Worm (Caenorhabditis elegans) whole organism, young adult: Measurements from ENCODE around the gene R08C7.1.

ENCODE experiments used
- B0035.1 ChIP-seq: sonication (generic microtip); optimal IDR thresholded peaks from 2 replicates; lab custom pipeline; 2016; ENCODE audit warnings: missing genetic modification characterization, mild to moderate bottlenecking, missing compliant biosample characterization, missing genotype, missing genetic modification reagents
- B0261.1 ChIP-seq: sonication (generic microtip); optimal IDR thresholded peaks from 2 replicates; lab custom pipeline; 2016; ENCODE audit warnings: mild to moderate bottlenecking, missing genetic modification characterization, moderate library complexity, missing compliant biosample characterization
- D2030.7 ChIP-seq: fragments of 200-800 bp; sonication (Bioruptor generic); IDR thresholded peaks from 2 replicates; pipeline ENCODE4 v1.3.6; 2022; ENCODE audit warnings: missing genetic modification reagents, missing genetic modification characterization, missing compliant biosample characterization
- F33H1.4 ChIP-seq: fragments of 200-800 bp; sonication (Bioruptor generic); IDR thresholded peaks from 2 replicates; pipeline ENCODE4 v1.3.6; 2022; ENCODE audit warnings: missing genetic modification reagents, missing genetic modification characterization, missing compliant biosample characterization
- F37B4.10 ChIP-seq: fragments of 200-800 bp; sonication (Bioruptor generic); IDR thresholded peaks from 2 replicates; pipeline ENCODE4 v1.3.6; 2022; ENCODE audit warnings: missing genetic modification characterization, missing compliant biosample characterization
- F57A8.1 ChIP-seq: fragments of 200-800 bp; sonication (Bioruptor generic); optimal IDR thresholded peaks from 2 replicates; lab custom pipeline; 2018; ENCODE audit warnings: mild to moderate bottlenecking, missing genetic modification characterization, moderate library complexity, missing compliant biosample characterization
- F57C9.4 ChIP-seq: sonication (generic microtip); optimal IDR thresholded peaks from 2 replicates; lab custom pipeline; 2017; ENCODE audit warnings: mild to moderate bottlenecking, missing genetic modification characterization, missing compliant biosample characterization
- K11D2.4 ChIP-seq: fragments of 200-800 bp; sonication (Bioruptor generic); IDR thresholded peaks from 2 replicates; pipeline ENCODE4 v1.3.6; 2022; ENCODE audit warnings: missing genetic modification reagents, missing genetic modification characterization, missing compliant biosample characterization
- Y53F4B.3 ChIP-seq: fragments of 200-800 bp; sonication (Bioruptor generic); IDR thresholded peaks from 2 replicates; pipeline ENCODE4 v1.3.6; 2022; ENCODE audit warnings: missing genetic modification reagents, missing genetic modification characterization, missing compliant biosample characterization
- Y53G8AR.9 ChIP-seq: fragments of 200-800 bp; sonication (Bioruptor generic); conservative IDR thresholded peaks from 2 replicates; pipeline ENCODE4 v1.3.6; 2022; ENCODE audit warnings: missing genetic modification reagents, missing genetic modification characterization, missing compliant biosample characterization
- Y79H2A.3 ChIP-seq: fragments of 200-800 bp; sonication (Bioruptor generic); conservative IDR thresholded peaks from 2 replicates; pipeline ENCODE4 v1.3.6; 2022; ENCODE audit warnings: missing genetic modification reagents, missing genetic modification characterization, missing compliant biosample characterization
- ZK185.1 ChIP-seq: sonication (generic microtip); optimal IDR thresholded peaks from 2 replicates; lab custom pipeline; 2016; ENCODE audit warnings: mild to moderate bottlenecking, missing genetic modification characterization, missing compliant biosample characterization; ENCODE audit not compliant: poor library complexity, severe bottlenecking
- akir-1 ChIP-seq: fragments of 200-800 bp; sonication (Bioruptor generic); optimal IDR thresholded peaks from 2 replicates; lab custom pipeline; 2018; ENCODE audit warnings: mild to moderate bottlenecking, missing genetic modification characterization, moderate library complexity, missing compliant biosample characterization
- ama-1 ChIP-seq, 3 experiments: fragments of 150-350 bp in 1 of 3; sonication (generic microtip) in 2 of 3; optimal IDR thresholded peaks; 2 replicates each; lab custom pipeline; 2014 to 2018; ENCODE audit warnings: missing biosample characterization in 2 of 3, missing genetic modification characterization in 2 of 3, missing genetic modification reagents in 2 of 3
- atf-7 ChIP-seq: sonication (generic microtip); optimal IDR thresholded peaks from 2 replicates; lab custom pipeline; 2017; ENCODE audit warnings: mild to moderate bottlenecking, missing genetic modification characterization, missing compliant biosample characterization
- attf-3 ChIP-seq: fragments of 200-800 bp; sonication (Bioruptor generic); conservative IDR thresholded peaks from 2 replicates; pipeline ENCODE4 v1.3.6; 2022; ENCODE audit warnings: missing genetic modification reagents, missing genetic modification characterization, missing compliant biosample characterization
- attf-5 ChIP-seq: fragments of 200-800 bp; sonication (Bioruptor generic); optimal IDR thresholded peaks from 2 replicates; lab custom pipeline; 2018; ENCODE audit warnings: mild to moderate bottlenecking, missing genetic modification characterization, missing compliant biosample characterization
- bed-1 ChIP-seq: fragments of 200-800 bp; sonication (Bioruptor generic); IDR thresholded peaks from 2 replicates; pipeline ENCODE4 v1.3.6; 2022; ENCODE audit warnings: missing genetic modification reagents, missing genetic modification characterization, missing compliant biosample characterization
- cebp-1 ChIP-seq, 2 experiments: fragments of 200-800 bp in 1 of 2; sonication (Bioruptor generic) in 1 of 2; sonication (generic microtip) in 1 of 2; IDR thresholded peaks in 1 of 2; optimal IDR thresholded peaks in 1 of 2; 2 replicates each; pipeline versions ENCODE4 v1.3.6 to Lab custom; 2017 to 2022; ENCODE audit warnings: missing compliant biosample characterization in 2 of 2, missing genetic modification characterization in 2 of 2, mild to moderate bottlenecking in 1 of 2, missing genetic modification reagents in 1 of 2, moderate library complexity in 1 of 2
- ceh-100 ChIP-seq: fragments of 200-800 bp; sonication (Bioruptor generic); IDR thresholded peaks from 2 replicates; pipeline ENCODE4 v1.3.6; 2022; ENCODE audit warnings: missing genetic modification reagents, missing genetic modification characterization, missing compliant biosample characterization
- ceh-27 ChIP-seq: fragments of 200-800 bp; sonication (Bioruptor generic); optimal IDR thresholded peaks from 2 replicates; lab custom pipeline; 2018; ENCODE audit warnings: mild to moderate bottlenecking, missing genetic modification characterization, moderate library complexity, missing compliant biosample characterization
- dox-1 ChIP-seq: fragments of 200-800 bp; sonication (Bioruptor generic); IDR thresholded peaks from 2 replicates; pipeline ENCODE4 v1.3.6; 2022; ENCODE audit warnings: missing genetic modification reagents, missing genetic modification characterization, missing compliant biosample characterization
- ekl-4 ChIP-seq: fragments of 200-800 bp; sonication (Bioruptor generic); IDR thresholded peaks from 2 replicates; pipeline ENCODE4 v1.3.6; 2022; ENCODE audit warnings: missing genetic modification reagents, missing genetic modification characterization, missing compliant biosample characterization
- ets-4 ChIP-seq: fragments of 200-800 bp; sonication (Bioruptor generic); optimal IDR thresholded peaks from 2 replicates; lab custom pipeline; 2018; ENCODE audit warnings: mild to moderate bottlenecking, missing genetic modification characterization, missing compliant biosample characterization
- fkh-3 ChIP-seq: sonication (generic microtip); optimal IDR thresholded peaks from 2 replicates; lab custom pipeline; 2016; ENCODE audit warnings: mild to moderate bottlenecking, missing genetic modification characterization, missing compliant biosample characterization
- hmg-1.2 ChIP-seq: fragments of 200-800 bp; sonication (Bioruptor generic); IDR thresholded peaks from 2 replicates; pipeline ENCODE4 v1.3.6; 2022; ENCODE audit warnings: missing genetic modification reagents, missing genetic modification characterization, missing compliant biosample characterization
- let-526 ChIP-seq: fragments of 200-800 bp; sonication (Bioruptor generic); IDR thresholded peaks from 2 replicates; pipeline ENCODE4 v1.3.6; 2022; ENCODE audit warnings: missing genetic modification reagents, missing genetic modification characterization, missing compliant biosample characterization
- lin-35 ChIP-seq, 3 experiments: fragments of 150-350 bp in 2 of 3; sonication (generic microtip) in 1 of 3; optimal IDR thresholded peaks; 2 replicates each; lab custom pipeline; 2014 to 2018; ENCODE audit warnings: missing biosample characterization in 3 of 3, missing genetic modification characterization in 3 of 3, missing genetic modification reagents in 3 of 3
- lsy-27 ChIP-seq: sonication (generic microtip); optimal IDR thresholded peaks from 2 replicates; lab custom pipeline; 2017; ENCODE audit warnings: missing genetic modification characterization, mild to moderate bottlenecking, missing compliant biosample characterization, antibody characterized with exemption, missing genotype, borderline replicate concordance; ENCODE audit not compliant: insufficient read depth
- madf-10 ChIP-seq: sonication (generic microtip); optimal IDR thresholded peaks from 2 replicates; lab custom pipeline; 2016; ENCODE audit warnings: mild to moderate bottlenecking, missing genetic modification characterization, missing compliant biosample characterization
- madf-6 ChIP-seq: fragments of 200-800 bp; sonication (Bioruptor generic); IDR thresholded peaks from 2 replicates; pipeline ENCODE4 v1.3.6; 2022; ENCODE audit warnings: missing genetic modification reagents, missing genetic modification characterization, missing compliant biosample characterization
- madf-8 ChIP-seq: fragments of 200-800 bp; sonication (Bioruptor generic); conservative IDR thresholded peaks from 2 replicates; pipeline ENCODE4 v1.3.6; 2022; ENCODE audit warnings: missing genetic modification reagents, missing genetic modification characterization, missing compliant biosample characterization
- mcd-1 ChIP-seq: fragments of 200-800 bp; sonication (Bioruptor generic); IDR thresholded peaks from 2 replicates; pipeline ENCODE4 v1.3.6; 2022; ENCODE audit warnings: missing genetic modification reagents, missing genetic modification characterization, missing compliant biosample characterization
- mxl-1 ChIP-seq: sonication (generic microtip); optimal IDR thresholded peaks from 2 replicates; lab custom pipeline; 2016; ENCODE audit warnings: missing genetic modification characterization, missing compliant biosample characterization
- nfyb-1 ChIP-seq: fragments of 200-800 bp; sonication (Bioruptor generic); IDR thresholded peaks from 2 replicates; pipeline ENCODE4 v1.3.6; 2022; ENCODE audit warnings: missing genetic modification reagents, missing genetic modification characterization, missing compliant biosample characterization
- nhr-80 ChIP-seq: sonication (generic microtip); optimal IDR thresholded peaks from 2 replicates; lab custom pipeline; 2016; ENCODE audit warnings: missing genetic modification characterization, missing compliant biosample characterization
- pha-4 ChIP-seq: fragments of 150-350 bp; sonication (generic microtip); optimal IDR thresholded peaks from 2 replicates; lab custom pipeline; 2014; ENCODE audit warnings: missing biosample characterization, missing genetic modification reagents, missing genetic modification characterization
- repo-1 ChIP-seq: sonication (generic microtip); optimal IDR thresholded peaks from 2 replicates; lab custom pipeline; 2017; ENCODE audit warnings: mild to moderate bottlenecking, missing genetic modification characterization, missing compliant biosample characterization
- rpc-1 ChIP-seq, 2 experiments: fragments of 150-350 bp in 1 of 2; sonication (generic microtip) in 1 of 2; optimal IDR thresholded peaks; 2 replicates each; lab custom pipeline; 2014 to 2018; ENCODE audit warnings: missing biosample characterization in 1 of 2, missing genetic modification characterization in 1 of 2, missing genetic modification reagents in 1 of 2, missing genotype in 1 of 2
- snpc-1.3 ChIP-seq: sonication (generic microtip); optimal IDR thresholded peaks from 2 replicates; lab custom pipeline; 2017; ENCODE audit warnings: missing genetic modification characterization, mild to moderate bottlenecking, missing compliant biosample characterization, antibody characterized with exemption, moderate library complexity, missing genotype, missing genetic modification reagents; ENCODE audit not compliant: insufficient read depth
- tlf-1 ChIP-seq: fragments of 200-800 bp; sonication (Bioruptor generic); optimal IDR thresholded peaks from 2 replicates; lab custom pipeline; 2018; ENCODE audit warnings: mild to moderate bottlenecking, missing genetic modification characterization, missing compliant biosample characterization
- unc-130 ChIP-seq: sonication (generic microtip); optimal IDR thresholded peaks from 2 replicates; lab custom pipeline; 2016; ENCODE audit warnings: missing genetic modification reagents, missing genetic modification characterization, missing compliant biosample characterization
- xnd-1 ChIP-seq: sonication (generic microtip); optimal IDR thresholded peaks from 2 replicates; lab custom pipeline; 2016; ENCODE audit warnings: missing genotype, missing genetic modification reagents, missing genetic modification characterization, missing compliant biosample characterization
- ztf-18 ChIP-seq: sonication (generic microtip); optimal IDR thresholded peaks from 2 replicates; lab custom pipeline; 2016; ENCODE audit warnings: missing genotype, mild to moderate bottlenecking, missing genetic modification characterization, missing compliant biosample characterization
- ztf-22 ChIP-seq: fragments of 200-800 bp; sonication (Bioruptor generic); optimal IDR thresholded peaks from 2 replicates; lab custom pipeline; 2018; ENCODE audit warnings: mild to moderate bottlenecking, missing genetic modification characterization, moderate library complexity, missing compliant biosample characterization
- ztf-25 ChIP-seq: fragments of 200-800 bp; sonication (Bioruptor generic); IDR thresholded peaks from 2 replicates; pipeline ENCODE4 v1.3.6; 2022; ENCODE audit warnings: missing genetic modification reagents, missing genetic modification characterization, missing compliant biosample characterization
- ztf-26 ChIP-seq: sonication (generic microtip); optimal IDR thresholded peaks from 2 replicates; lab custom pipeline; 2017; ENCODE audit warnings: missing genetic modification characterization, missing compliant biosample characterization
- ztf-3 ChIP-seq: fragments of 200-800 bp; sonication (Bioruptor generic); optimal IDR thresholded peaks from 2 replicates; lab custom pipeline; 2018; ENCODE audit warnings: mild to moderate bottlenecking, missing genetic modification characterization, missing compliant biosample characterization

The R08C7.1 gene

DNA sequence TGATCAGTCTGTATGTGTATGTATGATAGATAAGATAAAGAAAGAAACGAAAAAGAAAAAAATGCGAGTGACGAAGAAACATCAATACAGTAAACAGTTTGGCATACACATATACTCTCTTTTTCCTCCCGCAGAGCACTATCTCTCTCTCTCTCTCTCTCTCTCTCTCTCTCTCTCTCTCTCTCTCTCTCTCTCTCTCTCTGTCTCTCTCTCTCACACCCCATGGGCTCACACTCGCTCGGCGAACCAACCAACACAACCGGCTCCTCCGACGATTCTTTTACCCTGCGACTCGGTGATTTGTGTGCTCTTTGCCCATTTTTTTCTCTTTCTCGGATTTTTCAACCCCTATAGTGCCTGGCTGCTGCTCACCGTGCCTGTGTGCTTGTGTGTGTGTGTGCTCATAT is 44.6 kb upstream of the R08C7.1 start (continued):
- no peak for TF ChIP-seq fkh-3 (tag; lab: Kevin White, UChicago)
- TF ChIP-seq F57C9.4 (tag; lab: Kevin White, UChicago), result no peak
- TF ChIP-seq hmg-1.2 (GFP tag; lab: Robert Waterston, UW), result peak; percentile 63
- TF ChIP-seq ztf-3, result no peak
- peak; percentile 61 for TF ChIP-seq ZK185.1 (tag; lab: Kevin White, UChicago)
- TF ChIP-seq attf-5 (GFP tag; lab: Kevin White, UChicago), result peak; percentile 13
- no peak for TF ChIP-seq ama-1 (optimal IDR thresholded peaks at IDR 0.05; lab: Kevin White, UChicago)
- TF ChIP-seq ama-1 (GFP tag; optimal IDR thresholded peaks at IDR 0.05; lab: Kevin White, UChicago), result no peak
- no peak for TF ChIP-seq xnd-1 (tag; lab: Kevin White, UChicago)
- no peak for TF ChIP-seq B0035.1 (tag; lab: Kevin White, UChicago)
- no peak for TF ChIP-seq nfyb-1
- TF ChIP-seq madf-10, result peak; percentile 16
- no peak for TF ChIP-seq lin-35 (GFP tag; optimal IDR thresholded peaks at IDR 0.05; lab: Kevin White, UChicago)
- TF ChIP-seq ekl-4 (GFP tag; lab: Robert Waterston, UW), result no peak
- no peak for TF ChIP-seq cebp-1 (GFP tag; IDR thresholded peaks at IDR 0.05; lab: Robert Waterston, UW)
- TF ChIP-seq cebp-1 (tag; optimal IDR thresholded peaks at IDR 0.05; lab: Kevin White, UChicago), result peak; percentile 25
- TF ChIP-seq D2030.7 (GFP tag; lab: Robert Waterston, UW), result no peak
- TF ChIP-seq madf-8 (GFP tag; lab: Robert Waterston, UW), result no peak
- TF ChIP-seq F57A8.1 (GFP tag; lab: Kevin White, UChicago), result no peak
- TF ChIP-seq let-526, result no peak
- TF ChIP-seq madf-6, result no peak
- TF ChIP-seq ztf-22 (GFP tag; lab: Kevin White, UChicago), result no peak
- no peak for TF ChIP-seq ceh-100 (GFP tag; lab: Robert Waterston, UW)
- peak; percentile 60 for TF ChIP-seq nhr-80 (tag; lab: Kevin White, UChicago)
- no peak for TF ChIP-seq ztf-18
- TF ChIP-seq mcd-1 (GFP tag; lab: Robert Waterston, UW), result peak; percentile 69
- TF ChIP-seq F37B4.10, result no peak
- no peak for TF ChIP-seq lsy-27 (tag; lab: Kevin White, UChicago)
- TF ChIP-seq F33H1.4 (GFP tag; lab: Robert Waterston, UW), result no peak
- TF ChIP-seq Y53G8AR.9 (GFP tag; lab: Robert Waterston, UW), result no peak
- peak; percentile 21 for TF ChIP-seq atf-7
- no peak for TF ChIP-seq K11D2.4 (GFP tag; lab: Robert Waterston, UW)
- TF ChIP-seq ets-4 (GFP tag; lab: Kevin White, UChicago), result peak; percentile 6
- no peak for TF ChIP-seq rpc-1 (optimal IDR thresholded peaks at IDR 0.05; lab: Kevin White, UChicago)
- TF ChIP-seq rpc-1 (tag; optimal IDR thresholded peaks at IDR 0.05; lab: Kevin White, UChicago), result no peak
- TF ChIP-seq dox-1 (GFP tag; lab: Robert Waterston, UW), result peak; percentile 76
- no peak for TF ChIP-seq ztf-25 (GFP tag; lab: Robert Waterston, UW)
- TF ChIP-seq B0261.1 (tag; lab: Kevin White, UChicago), result no peak
- TF ChIP-seq Y53F4B.3, result no peak
- TF ChIP-seq ceh-27 (GFP tag; lab: Kevin White, UChicago), result no peak

- no peak for TF ChIP-seq unc-130 (GFP tag; lab: Kevin White, UChicago)
- TF ChIP-seq repo-1, result peak; percentile 7
- no peak for TF ChIP-seq attf-3 (GFP tag; lab: Robert Waterston, UW)
- TF ChIP-seq bed-1 (GFP tag; lab: Robert Waterston, UW), result no peak
- TF ChIP-seq rpc-1 (optimal IDR thresholded peaks at IDR 0.05; lab: Kevin White, UChicago), result no peak
- TF ChIP-seq rpc-1 (tag; optimal IDR thresholded peaks at IDR 0.05; lab: Kevin White, UChicago), result no peak
- no peak for TF ChIP-seq pha-4
- TF ChIP-seq madf-6, result no peak
- no peak for TF ChIP-seq tlf-1
- TF ChIP-seq Y79H2A.3 (GFP tag; lab: Robert Waterston, UW), result no peak
- peak; percentile 20 for TF ChIP-seq ztf-26 (tag; lab: Kevin White, UChicago)
- TF ChIP-seq ztf-22 (GFP tag; lab: Kevin White, UChicago), result peak; percentile 5
- no peak for TF ChIP-seq mxl-1 (tag; lab: Kevin White, UChicago)
- TF ChIP-seq akir-1 (GFP tag; lab: Kevin White, UChicago), result no peak
- TF ChIP-seq attf-5 (GFP tag; lab: Kevin White, UChicago), result peak; percentile 10
- no peak for TF ChIP-seq snpc-1.3 (tag; lab: Kevin White, UChicago)
Measured at ce11 chrIV:4408714-4409113, 43.0 kb upstream of the R08C7.1 start.
